Fruit fly (Drosophila melanogaster): Measurements from ENCODE around the gene scrt.

The scrt gene

dm6 chr3L:3970372-3971031 is 13.2 kb upstream of the scrt start:
- TF ChIP-seq CTCF (optimal IDR thresholded peaks at IDR 0.05) (no peak), CG8478 (optimal IDR thresholded peaks at IDR 0.05) (no peak)

- TF ChIP-seq CG8478 (optimal IDR thresholded peaks at IDR 0.05): no peak
- no peak for TF ChIP-seq CTCF (optimal IDR thresholded peaks at IDR 0.05)
These were observed 11.1 kb upstream of the scrt start, which contains the start of gene CG43915 for dm6 chr3L:3972599-3972998. TSS of gene CG43915 (plus strand) at chr3L:3972899.

- TF ChIP-seq CG8478 (optimal IDR thresholded peaks at IDR 0.05) (no peak), CTCF (optimal IDR thresholded peaks at IDR 0.05) (no peak)
These were observed 7.3 kb upstream of the scrt start for dm6 chr3L:3976438-3976837.

dm6 chr3L:3977622-3978355 is 5.9 kb upstream of the scrt start:
- no peak for TF ChIP-seq CG8478 (optimal IDR thresholded peaks at IDR 0.05)
- TF ChIP-seq CTCF (optimal IDR thresholded peaks at IDR 0.05): no peak

- TF ChIP-seq CTCF (optimal IDR thresholded peaks at IDR 0.05): no peak
- TF ChIP-seq CG8478 (optimal IDR thresholded peaks at IDR 0.05): no peak
These were observed 4.8 kb upstream of the scrt start for dm6 chr3L:3978762-3979516.

- TF ChIP-seq CG8478 (optimal IDR thresholded peaks at IDR 0.05): no peak
- no peak for TF ChIP-seq CTCF (optimal IDR thresholded peaks at IDR 0.05)
These were observed 3.7 kb upstream of the scrt start for dm6 chr3L:3980027-3980426.

dm6 chr3L:3995554-3995953 is 11.9 kb downstream of the scrt start:
- TF ChIP-seq CG8478 (optimal IDR thresholded peaks at IDR 0.05) (no peak), CTCF (optimal IDR thresholded peaks at IDR 0.05) (no peak)

dm6 chr3L:4000711-4001110 is 17.0 kb downstream of the scrt start:
- TF ChIP-seq CTCF (optimal IDR thresholded peaks at IDR 0.05): no peak
- TF ChIP-seq CG8478 (optimal IDR thresholded peaks at IDR 0.05): no peak

- TF ChIP-seq CG8478 (optimal IDR thresholded peaks at IDR 0.05) (no peak), CTCF (optimal IDR thresholded peaks at IDR 0.05) (no peak)
These were observed 17.8 kb downstream of the scrt start for dm6 chr3L:4001500-4001899.

dm6 chr3L:4003316-4003715 is 19.6 kb downstream of the scrt start, which contains the start of gene CG14985:
TSS of gene CG14985 (plus strand) at chr3L:4003474.
- no peak for TF ChIP-seq CG8478 (optimal IDR thresholded peaks at IDR 0.05)
- TF ChIP-seq CTCF (optimal IDR thresholded peaks at IDR 0.05): no peak

dm6 chr3L:4007256-4007655 is 23.6 kb downstream of the scrt start:
- TF ChIP-seq CTCF (optimal IDR thresholded peaks at IDR 0.05) (no peak), CG8478 (optimal IDR thresholded peaks at IDR 0.05) (no peak)

- TF ChIP-seq CTCF (optimal IDR thresholded peaks at IDR 0.05): no peak
These were observed 26.4 kb downstream of the scrt start for dm6 chr3L:4010122-4010521.

dm6 chr3L:4014349-4014748 is 30.7 kb downstream of the scrt start:
- TF ChIP-seq CTCF (optimal IDR thresholded peaks at IDR 0.05) (no peak), CG8478 (optimal IDR thresholded peaks at IDR 0.05) (no peak)

- TF ChIP-seq CG8478 (optimal IDR thresholded peaks at IDR 0.05) (no peak), CTCF (optimal IDR thresholded peaks at IDR 0.05) (no peak)
These were observed 33.1 kb downstream of the scrt start for dm6 chr3L:4016754-4017153.

dm6 chr3L:4018228-4018928 is 34.7 kb downstream of the scrt start, which contains the start of gene FoxL1:
TSS of gene FoxL1 (plus strand) at chr3L:4018878.
- TF ChIP-seq CTCF (optimal IDR thresholded peaks at IDR 0.05) (no peak), CG8478 (optimal IDR thresholded peaks at IDR 0.05) (no peak)
